Worm (Caenorhabditis elegans) whole organism, young adult: ENCODE measurements around the gene csa-1.

Source experiments
- C06A6.2 ChIP-seq: fragments of 200-800 bp; sonication (Bioruptor generic); conservative IDR thresholded peaks from 2 replicates; pipeline ENCODE4 v1.3.6; 2022; ENCODE audit warnings: missing genetic modification characterization, missing compliant biosample characterization
- C17E4.6 ChIP-seq: fragments of 200-800 bp; sonication (Bioruptor generic); IDR thresholded peaks from 2 replicates; pipeline ENCODE4 v1.3.6; 2022; ENCODE audit warnings: missing genetic modification reagents, missing genetic modification characterization, missing compliant biosample characterization
- D2030.7 ChIP-seq: fragments of 200-800 bp; sonication (Bioruptor generic); IDR thresholded peaks from 2 replicates; pipeline ENCODE4 v1.3.6; 2022; ENCODE audit warnings: missing genetic modification reagents, missing genetic modification characterization, missing compliant biosample characterization
- F22D6.2 ChIP-seq: sonication (generic microtip); optimal IDR thresholded peaks from 2 replicates; lab custom pipeline; 2016; ENCODE audit warnings: mild to moderate bottlenecking, missing genetic modification characterization, missing compliant biosample characterization
- F39B2.1 ChIP-seq: fragments of 200-800 bp; sonication (Bioruptor generic); IDR thresholded peaks from 2 replicates; pipeline ENCODE4 v1.3.6; 2022; ENCODE audit warnings: missing genetic modification reagents, missing genetic modification characterization, missing compliant biosample characterization
- F55B11.4 ChIP-seq: sonication (generic microtip); optimal IDR thresholded peaks from 2 replicates; lab custom pipeline; 2016; ENCODE audit warnings: missing compliant biosample characterization, missing genetic modification characterization, borderline replicate concordance; ENCODE audit not compliant: insufficient read depth
- Y95B8A.8 ChIP-seq: fragments of 200-800 bp; sonication (Bioruptor generic); IDR thresholded peaks from 2 replicates; pipeline ENCODE4 v1.3.6; 2022; ENCODE audit warnings: missing genetic modification reagents, missing genetic modification characterization, missing compliant biosample characterization
- aptf-3 ChIP-seq: fragments of 200-800 bp; sonication (Bioruptor generic); IDR thresholded peaks from 2 replicates; pipeline ENCODE4 v1.3.6; 2022; ENCODE audit warnings: missing genetic modification characterization, missing compliant biosample characterization
- attf-5 ChIP-seq: fragments of 200-800 bp; sonication (Bioruptor generic); optimal IDR thresholded peaks from 2 replicates; lab custom pipeline; 2018; ENCODE audit warnings: mild to moderate bottlenecking, missing genetic modification characterization, missing compliant biosample characterization
- ccch-3 ChIP-seq: fragments of 200-800 bp; sonication (Bioruptor generic); optimal IDR thresholded peaks from 2 replicates; lab custom pipeline; 2018; ENCODE audit warnings: mild to moderate bottlenecking, missing genetic modification characterization, missing compliant biosample characterization
- cebp-1 ChIP-seq, 2 experiments: fragments of 200-800 bp in 1 of 2; sonication (Bioruptor generic) in 1 of 2; sonication (generic microtip) in 1 of 2; IDR thresholded peaks in 1 of 2; optimal IDR thresholded peaks in 1 of 2; 2 replicates each; pipeline versions ENCODE4 v1.3.6 to Lab custom; 2017 to 2022; ENCODE audit warnings: missing compliant biosample characterization in 2 of 2, missing genetic modification characterization in 2 of 2, mild to moderate bottlenecking in 1 of 2, missing genetic modification reagents in 1 of 2, moderate library complexity in 1 of 2
- cebp-2 ChIP-seq: fragments of 200-800 bp; sonication (Bioruptor generic); IDR thresholded peaks from 2 replicates; pipeline ENCODE4 v1.3.6; 2022; ENCODE audit warnings: missing genetic modification characterization, missing compliant biosample characterization
- ceh-100 ChIP-seq: fragments of 200-800 bp; sonication (Bioruptor generic); IDR thresholded peaks from 2 replicates; pipeline ENCODE4 v1.3.6; 2022; ENCODE audit warnings: missing genetic modification reagents, missing genetic modification characterization, missing compliant biosample characterization
- ceh-27 ChIP-seq: fragments of 200-800 bp; sonication (Bioruptor generic); optimal IDR thresholded peaks from 2 replicates; lab custom pipeline; 2018; ENCODE audit warnings: mild to moderate bottlenecking, missing genetic modification characterization, moderate library complexity, missing compliant biosample characterization
- ceh-40 ChIP-seq: fragments of 200-800 bp; sonication (Bioruptor generic); IDR thresholded peaks from 2 replicates; pipeline ENCODE4 v1.3.6; 2022; ENCODE audit warnings: missing genetic modification characterization, missing compliant biosample characterization
- ceh-79 ChIP-seq: sonication (generic microtip); optimal IDR thresholded peaks from 2 replicates; lab custom pipeline; 2017; ENCODE audit warnings: mild to moderate bottlenecking, missing genetic modification characterization, missing compliant biosample characterization
- die-1 ChIP-seq: sonication (generic microtip); optimal IDR thresholded peaks from 2 replicates; lab custom pipeline; 2016; ENCODE audit warnings: missing genotype, mild to moderate bottlenecking, missing genetic modification characterization, missing compliant biosample characterization
- dox-1 ChIP-seq: fragments of 200-800 bp; sonication (Bioruptor generic); IDR thresholded peaks from 2 replicates; pipeline ENCODE4 v1.3.6; 2022; ENCODE audit warnings: missing genetic modification reagents, missing genetic modification characterization, missing compliant biosample characterization
- efl-1 ChIP-seq: fragments of 150-350 bp; optimal IDR thresholded peaks from 2 replicates; lab custom pipeline; 2014; ENCODE audit warnings: missing biosample characterization, missing genetic modification reagents, missing genetic modification characterization
- egl-18 ChIP-seq: fragments of 200-800 bp; sonication (Bioruptor generic); IDR thresholded peaks from 2 replicates; pipeline ENCODE4 v1.3.6; 2022; ENCODE audit warnings: missing genetic modification reagents, missing genetic modification characterization, missing compliant biosample characterization
- egl-44 ChIP-seq: fragments of 200-800 bp; sonication (Bioruptor generic); IDR thresholded peaks from 2 replicates; pipeline ENCODE4 v1.3.6; 2022; ENCODE audit warnings: missing genetic modification reagents, missing genetic modification characterization, missing compliant biosample characterization
- egrh-3 ChIP-seq: fragments of 200-800 bp; sonication (Bioruptor generic); IDR thresholded peaks from 2 replicates; pipeline ENCODE4 v1.3.6; 2022; ENCODE audit warnings: missing genetic modification reagents, missing genetic modification characterization, missing compliant biosample characterization
- fkh-3 ChIP-seq: sonication (generic microtip); optimal IDR thresholded peaks from 2 replicates; lab custom pipeline; 2016; ENCODE audit warnings: mild to moderate bottlenecking, missing genetic modification characterization, missing compliant biosample characterization
- gei-17 ChIP-seq: fragments of 200-800 bp; sonication (Bioruptor generic); optimal IDR thresholded peaks from 2 replicates; lab custom pipeline; 2018; ENCODE audit warnings: mild to moderate bottlenecking, missing genetic modification characterization, missing compliant biosample characterization
- him-1 ChIP-seq: sonication (generic microtip); optimal IDR thresholded peaks from 2 replicates; lab custom pipeline; 2016; ENCODE audit warnings: missing genotype, missing genetic modification reagents, missing genetic modification characterization, missing compliant biosample characterization
- hmg-1.2 ChIP-seq: fragments of 200-800 bp; sonication (Bioruptor generic); IDR thresholded peaks from 2 replicates; pipeline ENCODE4 v1.3.6; 2022; ENCODE audit warnings: missing genetic modification reagents, missing genetic modification characterization, missing compliant biosample characterization
- hmg-20 ChIP-seq: fragments of 200-800 bp; sonication (Bioruptor generic); IDR thresholded peaks from 2 replicates; pipeline ENCODE4 v1.3.6; 2022; ENCODE audit warnings: missing genetic modification reagents, missing genetic modification characterization, missing compliant biosample characterization
- hrde-1 ChIP-seq: sonication (generic microtip); optimal IDR thresholded peaks from 2 replicates; lab custom pipeline; 2016; ENCODE audit warnings: missing genetic modification characterization, mild to moderate bottlenecking, missing compliant biosample characterization, moderate library complexity, missing genotype, missing genetic modification reagents, borderline replicate concordance
- hsf-1 ChIP-seq: fragments of 200-800 bp; sonication (Bioruptor generic); IDR thresholded peaks from 2 replicates; pipeline ENCODE4 v1.3.6; 2022; ENCODE audit warnings: missing genetic modification reagents, missing genetic modification characterization, missing compliant biosample characterization
- lag-1 ChIP-seq: fragments of 200-800 bp; sonication (Bioruptor generic); IDR thresholded peaks from 2 replicates; pipeline ENCODE4 v1.3.6; 2022; ENCODE audit warnings: missing genetic modification reagents, missing genetic modification characterization, missing compliant biosample characterization
- lsl-1 ChIP-seq: fragments of 200-800 bp; sonication (Bioruptor generic); optimal IDR thresholded peaks from 2 replicates; lab custom pipeline; 2018; ENCODE audit warnings: mild to moderate bottlenecking, missing genetic modification characterization, moderate library complexity, missing compliant biosample characterization
- madf-8 ChIP-seq: fragments of 200-800 bp; sonication (Bioruptor generic); conservative IDR thresholded peaks from 2 replicates; pipeline ENCODE4 v1.3.6; 2022; ENCODE audit warnings: missing genetic modification reagents, missing genetic modification characterization, missing compliant biosample characterization
- mcd-1 ChIP-seq: fragments of 200-800 bp; sonication (Bioruptor generic); IDR thresholded peaks from 2 replicates; pipeline ENCODE4 v1.3.6; 2022; ENCODE audit warnings: missing genetic modification reagents, missing genetic modification characterization, missing compliant biosample characterization
- nfya-1 ChIP-seq: sonication (generic microtip); optimal IDR thresholded peaks from 2 replicates; lab custom pipeline; 2017; ENCODE audit warnings: antibody characterized with exemption, missing compliant biosample characterization, missing genetic modification characterization, borderline replicate concordance; ENCODE audit not compliant: insufficient read depth
- nfyb-1 ChIP-seq: fragments of 200-800 bp; sonication (Bioruptor generic); IDR thresholded peaks from 2 replicates; pipeline ENCODE4 v1.3.6; 2022; ENCODE audit warnings: missing genetic modification reagents, missing genetic modification characterization, missing compliant biosample characterization
- nhr-80 ChIP-seq: sonication (generic microtip); optimal IDR thresholded peaks from 2 replicates; lab custom pipeline; 2016; ENCODE audit warnings: missing genetic modification characterization, missing compliant biosample characterization
- pha-4 ChIP-seq: fragments of 150-350 bp; sonication (generic microtip); optimal IDR thresholded peaks from 2 replicates; lab custom pipeline; 2014; ENCODE audit warnings: missing biosample characterization, missing genetic modification reagents, missing genetic modification characterization
- rcor-1 ChIP-seq: fragments of 200-800 bp; sonication (Bioruptor generic); IDR thresholded peaks from 2 replicates; pipeline ENCODE4 v1.3.6; 2022; ENCODE audit warnings: missing genetic modification reagents, missing genetic modification characterization, missing compliant biosample characterization
- sdz-38 ChIP-seq: sonication (generic microtip); optimal IDR thresholded peaks from 2 replicates; lab custom pipeline; 2016; ENCODE audit warnings: missing genotype, missing genetic modification characterization, missing compliant biosample characterization
- sea-2 ChIP-seq: fragments of 200-800 bp; sonication (Bioruptor generic); IDR thresholded peaks from 2 replicates; pipeline ENCODE4 v1.3.6; 2022; ENCODE audit warnings: missing genetic modification characterization, missing compliant biosample characterization
- sptf-2 ChIP-seq: fragments of 200-800 bp; sonication (Bioruptor generic); optimal IDR thresholded peaks from 2 replicates; lab custom pipeline; 2018; ENCODE audit warnings: mild to moderate bottlenecking, missing genetic modification characterization, missing compliant biosample characterization
- tbx-9 ChIP-seq: sonication (generic microtip); optimal IDR thresholded peaks from 2 replicates; lab custom pipeline; 2016; ENCODE audit warnings: borderline replicate concordance, missing genetic modification characterization, inconsistent platforms, missing compliant biosample characterization
- xnd-1 ChIP-seq: sonication (generic microtip); optimal IDR thresholded peaks from 2 replicates; lab custom pipeline; 2016; ENCODE audit warnings: missing genotype, missing genetic modification reagents, missing genetic modification characterization, missing compliant biosample characterization
- ztf-3 ChIP-seq: fragments of 200-800 bp; sonication (Bioruptor generic); optimal IDR thresholded peaks from 2 replicates; lab custom pipeline; 2018; ENCODE audit warnings: mild to moderate bottlenecking, missing genetic modification characterization, missing compliant biosample characterization

Gene csa-1

ce11 chrII:9306835-9307234, 12.7 kb downstream of the csa-1 start:
- TF ChIP-seq pha-4 (tag; lab: Kevin White, UChicago) (no peak), ceh-100 (GFP tag; lab: Robert Waterston, UW) (no peak)

ce11 chrII:9305575-9305974, 14.0 kb downstream of the csa-1 start:
- TF ChIP-seq ceh-27 (GFP tag; lab: Kevin White, UChicago) = no peak
- TF ChIP-seq nfyb-1 = no peak
- no peak for TF ChIP-seq him-1 (tag; lab: Kevin White, UChicago)
- no peak for TF ChIP-seq ztf-3 (GFP tag; lab: Kevin White, UChicago)
- no peak for TF ChIP-seq sea-2 (GFP tag; lab: Robert Waterston, UW)
- no peak for TF ChIP-seq fkh-3
- no peak for TF ChIP-seq ccch-3 (GFP tag; lab: Kevin White, UChicago)
- no peak for TF ChIP-seq sdz-38
- no peak for TF ChIP-seq hsf-1 (GFP tag; lab: Robert Waterston, UW)
- TF ChIP-seq efl-1 (GFP tag; lab: Kevin White, UChicago) = no peak
- TF ChIP-seq mcd-1 (GFP tag; lab: Robert Waterston, UW) = no peak
- no peak for TF ChIP-seq F55B11.4 (tag; lab: Kevin White, UChicago)
- no peak for TF ChIP-seq hrde-1 (tag; lab: Kevin White, UChicago)
- TF ChIP-seq sptf-2 (GFP tag; lab: Kevin White, UChicago) = no peak
- no peak for TF ChIP-seq aptf-3 (GFP tag; lab: Robert Waterston, UW)
- TF ChIP-seq C17E4.6 = no peak

- no peak for TF ChIP-seq attf-5 (GFP tag; lab: Kevin White, UChicago)
- TF ChIP-seq him-1 (tag; lab: Kevin White, UChicago) = no peak
- TF ChIP-seq D2030.7 (GFP tag; lab: Robert Waterston, UW) = no peak
- no peak for TF ChIP-seq ceh-40 (GFP tag; lab: Robert Waterston, UW)
- TF ChIP-seq F22D6.2 (tag; lab: Kevin White, UChicago) = no peak
- no peak for TF ChIP-seq F39B2.1
- no peak for TF ChIP-seq egl-44 (GFP tag; lab: Robert Waterston, UW)
- no peak for TF ChIP-seq dox-1 (GFP tag; lab: Robert Waterston, UW)
- TF ChIP-seq fkh-3 = no peak
These were observed 14.7 kb downstream of the csa-1 start for ce11 chrII:9304849-9305248.

ce11 chrII:9303545-9303944, 16.0 kb downstream of the csa-1 start:
- TF ChIP-seq cebp-1 (GFP tag; IDR thresholded peaks at IDR 0.05; lab: Robert Waterston, UW) (no peak), cebp-1 (tag; optimal IDR thresholded peaks at IDR 0.05; lab: Kevin White, UChicago) (peak; percentile 77), hmg-20 (no peak)

ce11 chrII:9301065-9301464, 18.5 kb downstream of the csa-1 start:
- TF ChIP-seq hsf-1 (GFP tag; lab: Robert Waterston, UW) = no peak
- TF ChIP-seq Y95B8A.8 = no peak
- no peak for TF ChIP-seq lsl-1 (GFP tag; lab: Kevin White, UChicago)
- no peak for TF ChIP-seq egl-18
- TF ChIP-seq nfya-1 = no peak
- no peak for TF ChIP-seq ceh-100 (GFP tag; lab: Robert Waterston, UW)
- no peak for TF ChIP-seq ceh-79 (tag; lab: Kevin White, UChicago)
- no peak for TF ChIP-seq tbx-9 (tag; lab: Kevin White, UChicago)
- no peak for TF ChIP-seq lag-1
- no peak for TF ChIP-seq C06A6.2 (GFP tag; lab: Robert Waterston, UW)
- TF ChIP-seq hmg-1.2 = no peak
- no peak for TF ChIP-seq egrh-3 (GFP tag; lab: Robert Waterston, UW)
- TF ChIP-seq xnd-1 = no peak
- no peak for TF ChIP-seq rcor-1 (GFP tag; lab: Robert Waterston, UW)
- TF ChIP-seq madf-8 (GFP tag; lab: Robert Waterston, UW) = no peak
- TF ChIP-seq die-1 (tag; lab: Kevin White, UChicago) = no peak
- TF ChIP-seq cebp-2 (GFP tag; lab: Robert Waterston, UW) = no peak
- peak; percentile 90 for TF ChIP-seq nhr-80 (tag; lab: Kevin White, UChicago)
- TF ChIP-seq gei-17 (GFP tag; lab: Kevin White, UChicago) = no peak
